Worm (Caenorhabditis elegans) whole organism, L4 larva: ENCODE measurements around the gene pitr-5.

ENCODE experiments used
- dve-1 ChIP-seq: sonication (generic microtip); optimal IDR thresholded peaks from 2 replicates; lab custom pipeline; 2017; ENCODE audit warnings: antibody characterized with exemption, mild to moderate bottlenecking, missing genetic modification characterization, missing compliant biosample characterization; ENCODE audit not compliant: insufficient read depth
- hif-1 ChIP-seq, 2 experiments: sonication (generic microtip); optimal IDR thresholded peaks; 2 replicates each; lab custom pipeline; 2016 to 2017; ENCODE audit warnings: missing compliant biosample characterization in 2 of 2, missing genetic modification characterization in 2 of 2, missing genetic modification reagents in 2 of 2, missing genotype in 2 of 2, mild to moderate bottlenecking in 1 of 2
- lin-13 ChIP-seq: fragments of 150-350 bp; optimal IDR thresholded peaks from 2 replicates; lab custom pipeline; 2014; ENCODE audit warnings: missing biosample characterization, missing genetic modification reagents, missing genetic modification characterization
- pha-4 ChIP-seq, 2 experiments: fragments of 150-350 bp in 1 of 2; fragments of 200-800 bp in 1 of 2; sonication (Bioruptor generic) in 1 of 2; IDR thresholded peaks in 1 of 2; optimal IDR thresholded peaks in 1 of 2; 2 replicates each; pipeline versions ENCODE4 v1.3.6 to Lab custom; 2014 to 2022; ENCODE audit warnings: missing genetic modification characterization in 2 of 2, missing genetic modification reagents in 2 of 2, missing biosample characterization in 1 of 2, missing compliant biosample characterization in 1 of 2
- snpc-4 ChIP-seq: fragments of 150-350 bp; optimal IDR thresholded peaks from 2 replicates; lab custom pipeline; 2014; ENCODE audit warnings: missing biosample characterization, missing genetic modification characterization

- TF ChIP-seq pha-4 (GFP tag; IDR thresholded peaks at IDR 0.05; lab: Robert Waterston, UW) (no peak), pha-4 (tag; optimal IDR thresholded peaks at IDR 0.05; lab: Kevin White, UChicago) (no peak), lin-13 (GFP tag; lab: Kevin White, UChicago) (no peak), snpc-4 (tag; lab: Kevin White, UChicago) (no peak), dve-1 (tag; lab: Kevin White, UChicago) (no peak), hif-1 (tag; optimal IDR thresholded peaks at IDR 0.05; lab: Kevin White, UChicago) (no peak)
These were observed 11.4 kb downstream of the pitr-5 start, which contains the start of gene attf-2 for ce11 chrV:7196037-7196436.
